Fruit fly (Drosophila melanogaster) whole organism, embryonic: ENCODE results near the gene CG11454.
A peak's percentile ranks its signal among the peaks of the same experiment; 100 is the strongest.

ENCODE experiments used
- Awh ChIP-seq: fragments of 200-800 bp; sonication (Bioruptor generic); IDR thresholded peaks from 2 replicates; pipeline ENCODE4, ENCODE4 v1.3.6; 2022; ENCODE audit warnings: missing biosample characterization, missing genetic modification characterization
- CG10209 ChIP-seq: fragments of 200-800 bp; sonication (Bioruptor generic); optimal IDR thresholded peaks from 3 replicates; lab custom pipeline; 2017; ENCODE audit warnings: missing biosample characterization, mild to moderate bottlenecking, missing genetic modification characterization, missing genetic modification reagents
- CG12236 ChIP-seq: fragments of 200-800 bp; sonication (Bioruptor generic); optimal IDR thresholded peaks from 2 replicates; lab custom pipeline; 2016; ENCODE audit warnings: missing biosample characterization, missing genetic modification characterization
- CG13287 ChIP-seq: fragments of 200-800 bp; sonication (Bioruptor generic); IDR thresholded peaks from 2 replicates; pipeline ENCODE4 v1.3.6; 2022; ENCODE audit warnings: missing biosample characterization, missing genetic modification characterization; ENCODE audit not compliant: partially characterized antibody
- CG13296 ChIP-seq: fragments of 200-800 bp; sonication (Bioruptor generic); optimal IDR thresholded peaks from 3 replicates; lab custom pipeline; 2018; ENCODE audit warnings: missing biosample characterization, mild to moderate bottlenecking, missing genetic modification characterization
- CG13424 ChIP-seq: fragments of 200-800 bp; sonication (Bioruptor generic); optimal IDR thresholded peaks from 2 replicates; lab custom pipeline; 2019; ENCODE audit warnings: missing biosample characterization, mild to moderate bottlenecking, missing genetic modification characterization, moderate library complexity
- CG13894 ChIP-seq: fragments of 200-800 bp; sonication (Bioruptor generic); optimal IDR thresholded peaks from 3 replicates; lab custom pipeline; 2018; ENCODE audit warnings: missing biosample characterization, mild to moderate bottlenecking, missing genetic modification characterization, moderate library complexity
- CG17186 ChIP-seq: fragments of 200-800 bp; sonication (Bioruptor generic); optimal IDR thresholded peaks from 3 replicates; lab custom pipeline; 2017; ENCODE audit warnings: missing biosample characterization, missing genetic modification reagents, missing genetic modification characterization
- CG17568 ChIP-seq: fragments of 200-800 bp; sonication (Bioruptor generic); optimal IDR thresholded peaks from 2 replicates; lab custom pipeline; 2018; ENCODE audit warnings: missing biosample characterization, mild to moderate bottlenecking, missing genetic modification characterization, moderate library complexity
- CG17802 ChIP-seq: fragments of 200-800 bp; sonication (Bioruptor generic); optimal IDR thresholded peaks from 2 replicates; lab custom pipeline; 2018; ENCODE audit warnings: missing biosample characterization, mild to moderate bottlenecking, missing genetic modification characterization, moderate library complexity
- CG18764 ChIP-seq: fragments of 200-800 bp; sonication (Bioruptor generic); optimal IDR thresholded peaks from 3 replicates; lab custom pipeline; 2016; ENCODE audit warnings: missing biosample characterization, missing genetic modification characterization
- CG2120 ChIP-seq: fragments of 200-800 bp; sonication (Bioruptor generic); optimal IDR thresholded peaks from 3 replicates; lab custom pipeline; 2016; ENCODE audit warnings: missing biosample characterization, missing genetic modification characterization
- CG2875 ChIP-seq: fragments of 200-800 bp; sonication (Bioruptor generic); optimal IDR thresholded peaks from 2 replicates; lab custom pipeline; 2017; ENCODE audit warnings: missing biosample characterization, mild to moderate bottlenecking, missing genetic modification characterization, missing genetic modification reagents
- CG32767 ChIP-seq: fragments of 200-800 bp; sonication (Bioruptor generic); IDR thresholded peaks from 2 replicates; pipeline ENCODE4 v1.3.6; 2022; ENCODE audit warnings: missing biosample characterization, missing genetic modification characterization
- CG3407 ChIP-seq: fragments of 200-800 bp; sonication (Bioruptor generic); optimal IDR thresholded peaks from 2 replicates; lab custom pipeline; 2018; ENCODE audit warnings: missing biosample characterization, mild to moderate bottlenecking, missing genetic modification characterization
- CG7987 ChIP-seq: fragments of 200-800 bp; sonication (Bioruptor generic); optimal IDR thresholded peaks from 2 replicates; lab custom pipeline; 2018; ENCODE audit warnings: missing biosample characterization, mild to moderate bottlenecking, missing genetic modification characterization, moderate library complexity
- CG8359 ChIP-seq: fragments of 200-800 bp; sonication (Bioruptor generic); optimal IDR thresholded peaks from 2 replicates; lab custom pipeline; 2017; ENCODE audit warnings: missing biosample characterization, mild to moderate bottlenecking, missing genetic modification characterization, borderline replicate concordance
- CG8478 ChIP-seq: fragments of >200 bp; optimal IDR thresholded peaks from 2 replicates; lab custom pipeline; 2018
- Chrac-16 ChIP-seq: fragments of 200-800 bp; sonication (Bioruptor generic); optimal IDR thresholded peaks from 3 replicates; lab custom pipeline; 2016; ENCODE audit warnings: missing biosample characterization, missing genetic modification characterization
- D19B ChIP-seq: fragments of 200-800 bp; sonication (Bioruptor generic); optimal IDR thresholded peaks from 2 replicates; lab custom pipeline; 2017; ENCODE audit warnings: missing biosample characterization, mild to moderate bottlenecking, missing genetic modification characterization
- Fer2 ChIP-seq: fragments of 200-800 bp; sonication (Bioruptor generic); optimal IDR thresholded peaks from 2 replicates; lab custom pipeline; 2018; ENCODE audit warnings: missing biosample characterization, mild to moderate bottlenecking, missing genetic modification characterization, moderate library complexity
- HLH3B ChIP-seq: fragments of 200-800 bp; sonication (Bioruptor generic); IDR thresholded peaks from 2 replicates; pipeline ENCODE4 v1.3.6; 2022; ENCODE audit warnings: missing biosample characterization, missing genetic modification characterization
- HLHmδ ChIP-seq: fragments of 200-800 bp; sonication (Bioruptor generic); optimal IDR thresholded peaks from 2 replicates; lab custom pipeline; 2018; ENCODE audit warnings: missing biosample characterization, mild to moderate bottlenecking, missing genetic modification characterization, moderate library complexity
- Hr3 ChIP-seq: fragments of 200-800 bp; sonication (Bioruptor generic); optimal IDR thresholded peaks from 3 replicates; lab custom pipeline; 2016; ENCODE audit warnings: missing biosample characterization, missing genetic modification characterization
- Neu2 ChIP-seq: fragments of 200-800 bp; sonication (Bioruptor generic); optimal IDR thresholded peaks from 3 replicates; lab custom pipeline; 2016; ENCODE audit warnings: missing biosample characterization, missing genetic modification characterization, borderline replicate concordance
- Opbp ChIP-seq: fragments of 200-800 bp; sonication (Bioruptor generic); IDR thresholded peaks from 3 replicates; pipeline ENCODE4 v1.3.6; 2022; ENCODE audit warnings: missing biosample characterization, missing genetic modification characterization; ENCODE audit not compliant: partially characterized antibody
- Rx ChIP-seq: fragments of 200-800 bp; sonication (Bioruptor generic); IDR thresholded peaks from 2 replicates; pipeline ENCODE4 v1.3.6; 2022; ENCODE audit warnings: missing biosample characterization, missing genetic modification characterization
- Side ChIP-seq: fragments of 200-800 bp; sonication (Bioruptor generic); optimal IDR thresholded peaks from 2 replicates; lab custom pipeline; 2016; ENCODE audit warnings: missing biosample characterization, missing genetic modification characterization
- ab ChIP-seq: fragments of 200-800 bp; sonication (Bioruptor generic); optimal IDR thresholded peaks from 2 replicates; lab custom pipeline; 2016; ENCODE audit warnings: missing biosample characterization, missing genetic modification characterization
- aop ChIP-seq: fragments of 200-800 bp; sonication (Bioruptor generic); IDR thresholded peaks from 2 replicates; pipeline ENCODE4 v1.3.6; 2022; ENCODE audit warnings: missing biosample characterization, missing genetic modification characterization
- croc ChIP-seq: fragments of 200-800 bp; sonication (Bioruptor generic); conservative IDR thresholded peaks from 3 replicates; pipeline ENCODE4 v1.3.6; 2022; ENCODE audit warnings: missing biosample characterization, missing genetic modification characterization
- crp ChIP-seq, 2 experiments: fragments of 200-800 bp; sonication (Bioruptor generic); optimal IDR thresholded peaks; 2 replicates in 1 of 2; 3 replicates in 1 of 2; lab custom pipeline; 2017; ENCODE audit warnings: missing biosample characterization in 2 of 2, missing genetic modification characterization in 2 of 2, mild to moderate bottlenecking in 1 of 2, moderate library complexity in 1 of 2
- dan ChIP-seq: fragments of 200-800 bp; sonication (Bioruptor generic); IDR thresholded peaks from 2 replicates; pipeline ENCODE4 v1.3.6; 2022; ENCODE audit warnings: missing biosample characterization, missing genetic modification characterization
- ewg ChIP-seq: fragments of 200-800 bp; sonication (Bioruptor generic); optimal IDR thresholded peaks from 3 replicates; lab custom pipeline; 2017; ENCODE audit warnings: mild to moderate bottlenecking, missing biosample characterization, missing genetic modification reagents, missing genetic modification characterization
- exex ChIP-seq: fragments of 200-800 bp; sonication (Bioruptor generic); optimal IDR thresholded peaks from 4 replicates; lab custom pipeline; 2018; ENCODE audit warnings: missing biosample characterization, mild to moderate bottlenecking, missing genetic modification characterization, moderate library complexity
- eyg ChIP-seq: fragments of 200-800 bp; sonication (Bioruptor generic); optimal IDR thresholded peaks from 3 replicates; lab custom pipeline; 2016; ENCODE audit warnings: missing biosample characterization, missing genetic modification characterization
- jigr1 ChIP-seq: fragments of 200-800 bp; sonication (Bioruptor generic); IDR thresholded peaks from 3 replicates; pipeline ENCODE4 v1.3.6; 2022; ENCODE audit warnings: missing biosample characterization, missing genetic modification characterization
- ken ChIP-seq: fragments of 200-800 bp; sonication (Bioruptor generic); IDR thresholded peaks from 3 replicates; pipeline ENCODE4 v1.3.6; 2022; ENCODE audit warnings: missing biosample characterization, missing genetic modification characterization
- mirr ChIP-seq: fragments of 200-800 bp; sonication (Bioruptor generic); optimal IDR thresholded peaks from 3 replicates; lab custom pipeline; 2018; ENCODE audit warnings: missing biosample characterization, mild to moderate bottlenecking, missing genetic modification characterization
- nom ChIP-seq: fragments of 200-800 bp; sonication (Bioruptor generic); optimal IDR thresholded peaks from 2 replicates; lab custom pipeline; 2017; ENCODE audit warnings: missing biosample characterization, missing genetic modification characterization, mild to moderate bottlenecking, moderate library complexity, missing genetic modification reagents
- onecut ChIP-seq: fragments of 200-800 bp; sonication (Bioruptor generic); IDR thresholded peaks from 2 replicates; pipeline ENCODE4 v1.3.6; 2022; ENCODE audit warnings: missing biosample characterization, missing genetic modification characterization
- shn ChIP-seq: fragments of 200-800 bp; sonication (Bioruptor generic); optimal IDR thresholded peaks from 3 replicates; lab custom pipeline; 2016; ENCODE audit warnings: missing biosample characterization, missing genetic modification characterization
- sim ChIP-seq: fragments of 200-800 bp; sonication (Bioruptor generic); IDR thresholded peaks from 2 replicates; pipeline ENCODE4 v1.3.6; 2022; ENCODE audit warnings: missing biosample characterization, missing genetic modification characterization
- sisA ChIP-seq: fragments of 200-800 bp; sonication (Bioruptor generic); IDR thresholded peaks from 2 replicates; pipeline ENCODE4 v1.3.6; 2022; ENCODE audit warnings: missing biosample characterization, missing genetic modification characterization
- sob ChIP-seq: fragments of 200-800 bp; sonication (Bioruptor generic); IDR thresholded peaks from 2 replicates; pipeline ENCODE4 v1.3.6; 2022; ENCODE audit warnings: missing biosample characterization, missing genetic modification characterization
- ssp ChIP-seq: fragments of 200-800 bp; sonication (Bioruptor generic); IDR thresholded peaks from 2 replicates; pipeline ENCODE4 v1.3.6; 2022; ENCODE audit warnings: missing biosample characterization, missing genetic modification characterization
- stwl ChIP-seq: fragments of 200-800 bp; sonication (Bioruptor generic); optimal IDR thresholded peaks from 3 replicates; lab custom pipeline; 2018; ENCODE audit warnings: missing biosample characterization, mild to moderate bottlenecking, missing genetic modification characterization, moderate library complexity
- ttk ChIP-seq: fragments of 200-800 bp; sonication (Bioruptor generic); IDR thresholded peaks from 2 replicates; pipeline ENCODE4 v2.1.2; 2022; ENCODE audit warnings: missing biosample characterization, missing genetic modification characterization
- vvl ChIP-seq: fragments of 200-800 bp; sonication (Bioruptor generic); IDR thresholded peaks from 2 replicates; pipeline ENCODE4 v1.3.6; 2022; ENCODE audit warnings: missing biosample characterization, missing genetic modification characterization

CG11454 gene

DNA sequence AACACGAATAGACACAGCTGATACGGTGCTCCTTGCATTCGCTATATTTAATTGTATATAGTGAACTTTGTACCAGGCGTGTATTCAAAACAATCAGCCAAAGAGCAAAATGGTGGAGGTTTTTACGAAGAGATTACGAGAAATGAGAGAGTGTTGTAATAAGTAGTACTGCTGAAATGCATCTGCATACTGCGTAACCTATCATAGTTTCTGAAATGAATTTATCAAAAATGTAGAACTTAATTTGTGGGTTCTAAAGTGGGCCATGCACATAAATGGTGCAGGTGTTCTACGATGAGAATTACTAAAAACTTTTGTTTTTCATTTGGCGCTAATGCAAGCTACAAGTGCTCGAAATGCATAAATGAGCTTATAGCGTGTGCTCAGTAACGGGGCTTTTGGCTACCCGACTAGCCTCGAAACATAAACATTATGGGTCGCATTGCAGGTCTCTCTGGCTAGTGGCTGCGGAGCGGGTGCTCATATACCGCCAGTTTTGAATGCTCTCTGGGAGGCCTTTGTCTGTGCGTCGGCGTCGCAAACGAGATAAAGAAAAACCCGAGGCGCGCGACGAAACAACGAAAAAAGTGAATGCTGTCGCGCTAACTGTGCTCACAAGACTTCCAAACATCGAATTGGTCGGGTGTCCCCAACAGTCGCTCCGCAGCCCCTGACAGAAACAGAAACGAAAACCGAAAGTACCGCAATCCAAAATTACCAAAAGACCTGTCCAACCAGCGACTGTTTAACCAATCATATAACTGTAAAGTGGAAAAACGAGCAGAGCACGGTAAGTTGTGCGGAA lies 11.5 kb upstream of the CG11454 start, which contains the start of gene Gs1 (continued):
- TF ChIP-seq shn (GFP tag; lab: Kevin White, UChicago) = no peak
- TF ChIP-seq ssp (GFP tag; lab: Robert Waterston, UW) = no peak
- TF ChIP-seq D19B (GFP tag; lab: Kevin White, UChicago) = no peak
- TF ChIP-seq CG12236 (GFP tag; lab: Kevin White, UChicago) = no peak
- peak; percentile 70 for TF ChIP-seq stwl (tag; lab: Kevin White, UChicago)
- peak; percentile 75 for TF ChIP-seq CG13287
- peak; percentile 22 for TF ChIP-seq exex (tag; lab: Kevin White, UChicago)
- peak; percentile 29 for TF ChIP-seq CG7987 (GFP tag; lab: Kevin White, UChicago)
- peak; percentile 35 for TF ChIP-seq CG2120
- no peak for TF ChIP-seq CG17802 (tag; lab: Kevin White, UChicago)
- TF ChIP-seq CG17568 (GFP tag; lab: Kevin White, UChicago) = peak; percentile 46
- peak; percentile 77 for TF ChIP-seq ewg (GFP tag; lab: Kevin White, UChicago)
- TF ChIP-seq mirr (GFP tag; lab: Kevin White, UChicago) = peak; percentile 67
- TF ChIP-seq HLH3B (GFP tag; lab: Robert Waterston, UW) = no peak
- no peak for TF ChIP-seq Rx (GFP tag; lab: Robert Waterston, UW)
- no peak for TF ChIP-seq CG18764 (GFP tag; lab: Kevin White, UChicago)
- TF ChIP-seq nom (GFP tag; lab: Kevin White, UChicago) = peak; percentile 84
- TF ChIP-seq Hr3 (GFP tag; lab: Kevin White, UChicago) = no peak
- TF ChIP-seq Awh (GFP tag; lab: Robert Waterston, UW) = no peak
- TF ChIP-seq onecut (GFP tag; lab: Robert Waterston, UW) = peak; percentile 23; the same call in 1 of the 2 replicates
- no peak for TF ChIP-seq CG13424 (tag; lab: Kevin White, UChicago)
- no peak for TF ChIP-seq ken (GFP tag; lab: Robert Waterston, UW)
- peak; percentile 70 for TF ChIP-seq sob (GFP tag; lab: Robert Waterston, UW)
- peak; percentile 2 for TF ChIP-seq Side (GFP tag; lab: Kevin White, UChicago)
- no peak for TF ChIP-seq CG2875 (GFP tag; lab: Kevin White, UChicago)
- no peak for TF ChIP-seq croc
- TF ChIP-seq CG3407 (GFP tag; lab: Kevin White, UChicago) = peak; percentile 16
- TF ChIP-seq sisA (GFP tag; lab: Robert Waterston, UW) = no peak
- no peak for TF ChIP-seq Chrac-16 (GFP tag; lab: Kevin White, UChicago)
- TF ChIP-seq ttk (GFP tag; lab: Robert Waterston, UW) = peak; percentile 34; the same call in 1 of the 2 replicates
- no peak for TF ChIP-seq sim
- TF ChIP-seq dan (GFP tag; lab: Robert Waterston, UW) = no peak
- TF ChIP-seq aop = no peak
- TF ChIP-seq Fer2 (tag; lab: Kevin White, UChicago) = no peak
- peak; percentile 30 for TF ChIP-seq HLHmδ (GFP tag; lab: Kevin White, UChicago)
- no peak for TF ChIP-seq CG10209 (GFP tag; lab: Kevin White, UChicago)
- TF ChIP-seq CG32767 = peak; percentile 49; the same call in 1 of the 2 replicates
- no peak for TF ChIP-seq CG8478 (lab: Kevin White, UChicago)
- peak; percentile 17 for TF ChIP-seq CG8359 (GFP tag; lab: Kevin White, UChicago)
- no peak for TF ChIP-seq crp (GFP tag; optimal IDR thresholded peaks at IDR 0.05; lab: Kevin White, UChicago)
- peak; percentile 67 for TF ChIP-seq CG13894
- no peak for TF ChIP-seq ab (GFP tag; lab: Kevin White, UChicago)
- no peak for TF ChIP-seq jigr1 (GFP tag; lab: Robert Waterston, UW)
- peak; percentile 59; the same call in 1 of the 2 replicates for TF ChIP-seq vvl
- peak; percentile 1 for TF ChIP-seq eyg
- no peak for TF ChIP-seq Neu2 (GFP tag; lab: Kevin White, UChicago)
- TF ChIP-seq Opbp = 0 out of 3 replicates have a peak, but pooled peaks have one; percentile 45
- no peak for TF ChIP-seq CG17186 (GFP tag; lab: Kevin White, UChicago)
- TF ChIP-seq CG13296 (GFP tag; lab: Kevin White, UChicago) = peak; percentile 66
